Worm (Caenorhabditis elegans) whole organism, early embryonic: ENCODE measurements around the gene atln-2.

ENCODE experiments used
- B0310.2 ChIP-seq: sonication (generic microtip); optimal IDR thresholded peaks from 2 replicates; lab custom pipeline; 2016; ENCODE audit warnings: mild to moderate bottlenecking, missing genetic modification characterization, missing compliant biosample characterization
- F13C5.2 ChIP-seq: sonication (generic microtip); optimal IDR thresholded peaks from 2 replicates; lab custom pipeline; 2017; ENCODE audit warnings: mild to moderate bottlenecking, missing genetic modification characterization, inconsistent platforms, missing compliant biosample characterization
- aly-1 ChIP-seq: sonication (generic microtip); optimal IDR thresholded peaks from 2 replicates; lab custom pipeline; 2016; ENCODE audit warnings: missing genetic modification characterization, missing compliant biosample characterization
- ama-1 ChIP-seq: fragments of 150-350 bp; optimal IDR thresholded peaks from 2 replicates; lab custom pipeline; 2014
- ceh-13 ChIP-seq: fragments of 200-800 bp; sonication (Bioruptor generic); optimal IDR thresholded peaks from 2 replicates; lab custom pipeline; 2018; ENCODE audit warnings: mild to moderate bottlenecking, missing genetic modification characterization, missing compliant biosample characterization
- ceh-36 ChIP-seq: sonication (generic microtip); optimal IDR thresholded peaks from 2 replicates; lab custom pipeline; 2016; ENCODE audit warnings: missing genetic modification characterization, inconsistent platforms, missing compliant biosample characterization
- ets-7 ChIP-seq: sonication (generic microtip); optimal IDR thresholded peaks from 2 replicates; lab custom pipeline; 2016; ENCODE audit warnings: missing genotype, missing genetic modification characterization, missing compliant biosample characterization
- flt-1 ChIP-seq: fragments of 200-800 bp; sonication (Bioruptor generic); IDR thresholded peaks from 2 replicates; pipeline ENCODE4 v1.3.6; 2022; ENCODE audit warnings: missing genetic modification characterization, missing compliant biosample characterization
- hmbx-1 ChIP-seq: sonication (generic microtip); optimal IDR thresholded peaks from 2 replicates; lab custom pipeline; 2016; ENCODE audit warnings: mild to moderate bottlenecking, missing genetic modification characterization, missing compliant biosample characterization
- hmg-4 ChIP-seq: fragments of 200-800 bp; sonication (Bioruptor generic); optimal IDR thresholded peaks from 2 replicates; lab custom pipeline; 2018; ENCODE audit warnings: mild to moderate bottlenecking, missing genetic modification characterization, missing compliant biosample characterization
- hnd-1 ChIP-seq: sonication (generic microtip); optimal IDR thresholded peaks from 2 replicates; lab custom pipeline; 2016; ENCODE audit warnings: missing genetic modification characterization, missing compliant biosample characterization
- pes-1 ChIP-seq: fragments of 200-800 bp; sonication (Bioruptor generic); IDR thresholded peaks from 2 replicates; pipeline ENCODE4 v1.3.6; 2022; ENCODE audit warnings: missing genetic modification reagents, missing genetic modification characterization, missing compliant biosample characterization
- scrt-1 ChIP-seq: fragments of 200-800 bp; sonication (Bioruptor generic); IDR thresholded peaks from 2 replicates; pipeline ENCODE4 v1.3.6; 2022; ENCODE audit warnings: missing genetic modification characterization, missing compliant biosample characterization
- sea-1 ChIP-seq: fragments of 200-800 bp; sonication (Bioruptor generic); conservative IDR thresholded peaks from 2 replicates; pipeline ENCODE4 v1.3.6; 2022; ENCODE audit warnings: missing genetic modification characterization, missing compliant biosample characterization
- tbx-11 ChIP-seq: fragments of 200-800 bp; sonication (Bioruptor generic); IDR thresholded peaks from 2 replicates; pipeline ENCODE4 v1.3.6; 2022; ENCODE audit warnings: missing genetic modification characterization, missing compliant biosample characterization
- tbx-37 ChIP-seq: fragments of 200-800 bp; sonication (Bioruptor generic); conservative IDR thresholded peaks from 2 replicates; pipeline ENCODE4 v1.3.6; 2022; ENCODE audit warnings: missing genetic modification reagents, missing genetic modification characterization, missing compliant biosample characterization
- tra-4 ChIP-seq: sonication (generic microtip); optimal IDR thresholded peaks from 2 replicates; lab custom pipeline; 2017; ENCODE audit warnings: missing genetic modification characterization, missing compliant biosample characterization

atln-2 gene

DNA sequence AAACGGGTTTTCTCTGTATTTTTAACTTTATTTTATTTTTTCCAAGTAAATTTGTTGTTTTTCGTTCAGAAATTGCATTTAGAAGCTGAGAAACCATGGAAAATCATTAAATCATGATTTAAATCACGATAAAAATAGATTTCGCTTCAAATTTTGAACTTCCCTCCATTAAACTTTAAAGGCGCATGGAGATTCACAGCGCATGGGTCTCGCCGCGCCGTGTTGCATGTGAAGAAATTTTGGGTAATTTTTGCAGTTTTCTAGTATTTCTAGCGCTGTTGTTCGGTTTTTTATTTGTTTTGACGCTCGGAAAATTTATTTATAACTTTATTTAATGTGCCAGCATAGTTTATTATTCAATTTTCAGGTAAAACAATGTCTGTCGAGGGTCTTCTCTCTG is 55.6 kb downstream of the atln-2 start, which contains the start of gene eef-1B.2:
Gene eef-1B.2, plus strand, starts transcription at position 358 of the 400 bp plus-strand sequence.
- no peak for TF ChIP-seq hmg-4 (GFP tag; lab: Kevin White, UChicago)
- TF ChIP-seq ama-1 (lab: Kevin White, UChicago) = peak; percentile 31

DNA sequence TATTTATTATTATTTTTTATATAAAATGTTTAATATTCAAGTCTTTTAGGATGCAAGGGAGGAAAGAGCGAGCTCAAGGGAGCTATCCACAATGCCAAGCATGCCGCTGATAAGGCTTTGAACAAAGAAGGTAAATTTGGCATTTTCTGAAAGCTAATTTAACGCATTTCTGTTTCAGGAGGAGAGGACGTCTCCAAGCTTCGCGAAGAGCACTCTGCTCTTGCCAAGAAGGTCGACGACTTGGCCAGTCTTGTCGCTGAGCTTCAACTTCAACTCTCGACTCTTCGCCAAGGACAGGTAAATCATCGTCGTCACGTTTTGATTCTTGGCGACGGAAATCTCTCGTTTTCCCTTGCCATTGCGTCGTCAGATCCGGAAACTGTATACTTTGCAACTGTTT is 56.1 kb downstream of the atln-2 start:
- TF ChIP-seq aly-1 (tag; lab: Kevin White, UChicago) (no peak), hmg-4 (GFP tag; lab: Kevin White, UChicago) (no peak), B0310.2 (no peak), ama-1 (lab: Kevin White, UChicago) (no peak), hmbx-1 (tag; lab: Kevin White, UChicago) (no peak), ets-7 (no peak), hnd-1 (tag; lab: Kevin White, UChicago) (no peak), F13C5.2 (tag; lab: Kevin White, UChicago) (no peak), pes-1 (GFP tag; lab: Robert Waterston, UW) (no peak), scrt-1 (no peak)

DNA sequence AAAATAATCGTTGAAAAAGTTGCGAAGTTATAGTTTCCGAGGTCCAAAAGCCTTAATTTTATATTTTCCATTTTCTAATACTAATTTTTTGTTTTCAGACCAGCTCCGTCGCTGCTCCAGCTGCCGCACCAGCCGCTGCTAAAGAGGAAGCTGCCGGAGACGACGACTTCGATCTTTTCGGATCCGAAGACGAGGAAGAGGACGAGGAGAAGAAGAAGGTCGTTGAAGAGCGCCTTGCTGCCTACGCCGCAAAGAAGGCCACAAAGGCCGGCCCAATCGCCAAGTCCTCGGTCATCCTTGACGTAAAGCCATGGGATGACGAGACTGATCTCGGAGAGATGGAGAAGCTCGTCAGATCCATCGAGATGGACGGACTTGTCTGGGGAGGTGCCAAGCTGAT is 57.4 kb downstream of the atln-2 start:
- no peak for TF ChIP-seq tbx-11 (GFP tag; lab: Robert Waterston, UW)
- TF ChIP-seq ama-1 (lab: Kevin White, UChicago) = no peak
- no peak for TF ChIP-seq hnd-1 (tag; lab: Kevin White, UChicago)
- no peak for TF ChIP-seq flt-1 (GFP tag; lab: Robert Waterston, UW)
- no peak for TF ChIP-seq aly-1 (tag; lab: Kevin White, UChicago)
- no peak for TF ChIP-seq F13C5.2 (tag; lab: Kevin White, UChicago)
- TF ChIP-seq hmg-4 (GFP tag; lab: Kevin White, UChicago) = no peak
- no peak for TF ChIP-seq ceh-13 (GFP tag; lab: Kevin White, UChicago)
- TF ChIP-seq hmbx-1 (tag; lab: Kevin White, UChicago) = no peak
- TF ChIP-seq scrt-1 = no peak
- no peak for TF ChIP-seq B0310.2
- no peak for TF ChIP-seq ceh-36 (tag; lab: Kevin White, UChicago)
- TF ChIP-seq sea-1 (GFP tag; lab: Robert Waterston, UW) = no peak
- TF ChIP-seq ets-7 = no peak
- TF ChIP-seq tbx-37 (GFP tag; lab: Robert Waterston, UW) = no peak

DNA sequence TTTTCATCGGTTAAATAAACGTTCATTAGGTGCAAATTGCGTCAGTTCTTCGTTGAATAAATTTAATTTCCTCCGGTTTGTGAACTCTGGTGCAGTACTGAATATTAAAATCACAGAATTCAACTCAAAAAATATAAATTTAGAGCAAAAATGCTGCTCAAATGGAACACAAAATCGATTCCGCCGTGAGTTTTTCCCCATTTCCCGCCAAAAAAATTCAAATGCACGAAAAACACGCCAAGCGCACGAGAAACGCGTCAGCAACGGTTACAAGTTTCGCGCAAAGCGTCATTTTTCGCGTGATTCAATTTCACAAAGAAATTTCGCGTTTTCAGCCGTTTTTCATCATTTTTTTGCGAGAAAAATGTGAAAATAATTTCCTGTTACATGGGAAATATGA is 58.1 kb downstream of the atln-2 start, which contains the start of gene hrpu-1:
Gene hrpu-1, plus strand, starts transcription at position 140 of the 400 bp plus-strand sequence.
- peak; percentile 31 for TF ChIP-seq ama-1 (lab: Kevin White, UChicago)
- TF ChIP-seq pes-1 (GFP tag; lab: Robert Waterston, UW) = peak; percentile 17; the same call in 1 of the 2 replicates
- peak; percentile 24 for TF ChIP-seq hmg-4 (GFP tag; lab: Kevin White, UChicago)
- no peak for TF ChIP-seq sea-1 (GFP tag; lab: Robert Waterston, UW)
- peak; percentile 46 for TF ChIP-seq F13C5.2 (tag; lab: Kevin White, UChicago)
- no peak for TF ChIP-seq tbx-37 (GFP tag; lab: Robert Waterston, UW)

DNA sequence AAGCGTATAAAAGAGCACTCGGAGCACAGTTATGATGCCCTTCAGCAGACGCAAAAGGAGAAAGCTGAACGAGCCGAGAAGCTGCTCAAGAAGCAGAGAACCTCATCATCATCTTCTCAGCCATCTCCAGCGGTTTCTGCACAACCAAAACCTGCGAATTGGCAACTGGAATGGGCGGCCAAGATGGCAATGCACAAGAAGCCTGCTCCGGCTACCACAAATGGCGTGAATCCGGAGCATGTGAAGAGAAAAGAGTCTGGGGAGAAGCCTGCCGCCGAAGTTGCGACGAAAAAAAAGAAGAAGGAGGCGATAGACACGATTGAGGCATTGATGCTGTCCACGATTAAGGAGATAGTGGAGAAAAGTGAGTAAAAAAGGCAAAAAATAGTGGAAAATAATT is 59.7 kb downstream of the atln-2 start:
- TF ChIP-seq aly-1 (tag; lab: Kevin White, UChicago) = no peak
- TF ChIP-seq hnd-1 (tag; lab: Kevin White, UChicago) = no peak
- no peak for TF ChIP-seq hmbx-1 (tag; lab: Kevin White, UChicago)
- no peak for TF ChIP-seq pes-1 (GFP tag; lab: Robert Waterston, UW)
- TF ChIP-seq ama-1 (lab: Kevin White, UChicago) = no peak
- TF ChIP-seq sea-1 (GFP tag; lab: Robert Waterston, UW) = no peak
- TF ChIP-seq hmg-4 (GFP tag; lab: Kevin White, UChicago) = no peak
- no peak for TF ChIP-seq tra-4 (tag; lab: Kevin White, UChicago)
- no peak for TF ChIP-seq tbx-37 (GFP tag; lab: Robert Waterston, UW)
- TF ChIP-seq scrt-1 = no peak

DNA sequence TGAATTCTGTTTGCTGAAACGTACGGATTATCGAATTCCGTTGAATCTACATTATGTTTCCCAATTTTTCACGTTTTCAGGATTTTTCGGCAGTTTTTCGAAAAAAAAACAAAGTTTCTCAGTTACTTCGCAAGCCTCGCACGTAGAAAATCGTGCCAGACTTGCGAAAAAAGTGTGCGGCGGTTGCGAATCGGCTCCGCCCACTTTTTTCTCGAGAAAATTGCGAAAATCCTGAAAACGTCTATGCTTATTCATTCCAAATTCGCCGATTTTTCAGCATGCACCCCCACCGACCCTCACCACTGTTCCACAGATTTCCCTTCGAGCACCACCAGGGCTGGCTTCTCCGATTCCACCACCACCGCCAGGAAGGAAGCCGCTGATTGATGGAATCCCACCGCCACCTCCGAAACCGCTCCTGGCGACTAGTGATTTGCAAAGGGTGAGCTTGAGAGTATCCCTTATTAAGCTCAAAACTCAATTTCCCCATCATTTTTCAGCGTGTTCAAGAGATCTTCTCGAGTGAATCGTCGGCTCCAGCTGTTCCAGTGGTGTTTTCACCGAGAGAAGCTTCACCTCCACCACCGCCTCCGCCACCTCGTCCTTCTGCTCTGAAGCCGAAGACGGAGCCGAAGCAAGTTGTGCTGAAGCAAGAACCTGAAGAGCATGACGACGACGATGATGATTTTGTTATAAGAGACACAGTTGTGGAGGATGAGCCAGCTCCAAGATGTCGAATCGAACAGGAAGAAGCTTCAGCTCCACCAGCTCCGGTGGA is 60.9 kb downstream of the atln-2 start:
- TF ChIP-seq hmg-4 (GFP tag; lab: Kevin White, UChicago) = no peak
- peak; percentile 36 for TF ChIP-seq ama-1 (lab: Kevin White, UChicago)
- no peak for TF ChIP-seq hnd-1 (tag; lab: Kevin White, UChicago)
